Worm (Caenorhabditis elegans) whole organism, L4 larva: ENCODE data around the gene ceh-23.

Experiments used
- F10B5.3 ChIP-seq: sonication (generic microtip); optimal IDR thresholded peaks from 2 replicates; lab custom pipeline; 2016; ENCODE audit warnings: mild to moderate bottlenecking, missing genetic modification characterization, missing compliant biosample characterization
- F26F4.8 ChIP-seq: fragments of 200-800 bp; sonication (Bioruptor generic); conservative IDR thresholded peaks from 2 replicates; pipeline ENCODE4 v1.3.6; 2022; ENCODE audit warnings: missing genetic modification characterization, missing compliant biosample characterization
- aha-1 ChIP-seq: fragments of 150-350 bp; peaks from one replicate; lab custom pipeline; 2014; ENCODE audit warnings: missing biosample characterization, missing genetic modification characterization
- ceh-20 ChIP-seq: fragments of 200-800 bp; sonication (Bioruptor generic); IDR thresholded peaks from 2 replicates; pipeline ENCODE4 v1.3.6; 2022; ENCODE audit warnings: missing genetic modification reagents, missing genetic modification characterization, missing compliant biosample characterization
- dve-1 ChIP-seq: sonication (generic microtip); optimal IDR thresholded peaks from 2 replicates; lab custom pipeline; 2017; ENCODE audit warnings: antibody characterized with exemption, mild to moderate bottlenecking, missing genetic modification characterization, missing compliant biosample characterization; ENCODE audit not compliant: insufficient read depth
- fkh-10 ChIP-seq: fragments of 150-350 bp; optimal IDR thresholded peaks from 2 replicates; lab custom pipeline; 2014; ENCODE audit warnings: missing biosample characterization, missing genetic modification reagents, missing genetic modification characterization
- jun-1 ChIP-seq: fragments of 150-350 bp; optimal IDR thresholded peaks from 2 replicates; lab custom pipeline; 2014; ENCODE audit warnings: missing biosample characterization, missing genetic modification reagents, missing genetic modification characterization
- lin-38 ChIP-seq: fragments of 200-800 bp; sonication (Bioruptor generic); IDR thresholded peaks from 2 replicates; pipeline ENCODE4 v1.3.6; 2022; ENCODE audit warnings: missing genetic modification reagents, missing genetic modification characterization, missing compliant biosample characterization
- lir-3 ChIP-seq: sonication (generic microtip); optimal IDR thresholded peaks from 2 replicates; lab custom pipeline; 2016; ENCODE audit warnings: mild to moderate bottlenecking, missing genetic modification characterization, missing compliant biosample characterization
- mxl-3 ChIP-seq: fragments of 200-800 bp; sonication (Bioruptor generic); optimal IDR thresholded peaks from 2 replicates; lab custom pipeline; 2018; ENCODE audit warnings: mild to moderate bottlenecking, missing genetic modification characterization, missing compliant biosample characterization
- rbr-2 ChIP-seq: sonication (generic microtip); optimal IDR thresholded peaks from 2 replicates; lab custom pipeline; 2016; ENCODE audit warnings: missing genotype, missing genetic modification characterization, missing compliant biosample characterization
- unc-39 ChIP-seq: sonication (generic microtip); optimal IDR thresholded peaks from 2 replicates; lab custom pipeline; 2017; ENCODE audit warnings: missing biosample characterization, missing genetic modification characterization
- unc-62 ChIP-seq, 3 experiments: fragments of 150-350 bp in 1 of 3; sonication (generic microtip); optimal IDR thresholded peaks in 2 of 3; peaks in 1 of 3; 1 replicate in 1 of 3; 2 replicates in 2 of 3; lab custom pipeline; 2014 to 2017; ENCODE audit warnings: missing biosample characterization in 3 of 3, missing genetic modification characterization in 3 of 3, missing genetic modification reagents in 3 of 3, missing genotype in 1 of 3
- zag-1 ChIP-seq: fragments of 150-350 bp; optimal IDR thresholded peaks from 2 replicates; lab custom pipeline; 2014; ENCODE audit warnings: missing biosample characterization, missing genetic modification characterization

DNA sequence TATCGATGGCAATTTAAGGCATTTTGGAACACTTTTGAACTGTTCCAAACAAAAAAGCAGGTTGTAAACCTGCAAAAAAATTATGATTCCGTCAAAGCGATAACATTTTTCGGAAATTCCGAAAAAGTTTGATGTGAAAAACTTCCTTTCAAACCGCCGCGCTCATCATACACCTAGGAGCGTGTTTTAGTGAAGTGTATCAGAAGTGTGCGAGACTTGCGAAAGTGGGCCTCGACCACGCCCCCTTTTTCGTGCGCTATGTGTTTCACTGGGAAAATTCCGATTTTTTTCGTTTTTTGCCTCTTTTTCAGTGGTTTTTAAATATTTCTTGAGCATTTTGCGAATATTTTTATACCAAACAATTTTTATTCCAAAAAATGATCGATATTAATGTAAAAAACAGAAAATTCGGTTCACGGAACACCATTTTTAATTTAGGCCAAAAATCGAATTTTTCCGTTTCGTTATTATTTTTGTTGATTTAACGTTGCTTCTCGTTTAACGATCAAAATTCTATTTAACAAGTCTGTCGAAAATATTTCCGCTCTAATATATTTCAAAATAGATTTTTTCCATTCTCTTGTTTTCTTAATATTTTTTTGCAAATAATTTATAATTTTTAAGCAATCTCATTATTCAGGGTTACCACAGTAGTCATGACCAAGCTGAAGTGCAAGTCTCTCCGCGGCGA lies 15.2 kb downstream of the ceh-23 start, which contains the start of gene rpl-35:
- TF ChIP-seq jun-1 (tag; lab: Kevin White, UChicago) (peak; percentile 97), lir-3 (tag; lab: Kevin White, UChicago) (peak; percentile 83), unc-39 (tag; lab: Kevin White, UChicago) (no peak), zag-1 (tag; lab: Kevin White, UChicago) (peak; percentile 92), F26F4.8 (GFP tag; lab: Robert Waterston, UW) (no peak), unc-62 (GFP tag; optimal IDR thresholded peaks at IDR 0.05 in 1 of 2; lab: Kevin White, UChicago) (peak in 1 of 2 experiments; percentile 100), unc-62 (tag; optimal IDR thresholded peaks at IDR 0.05; lab: Kevin White, UChicago) (peak; percentile 32), ceh-20 (peak; percentile 99), mxl-3 (GFP tag; lab: Kevin White, UChicago) (peak; percentile 98), dve-1 (tag; lab: Kevin White, UChicago) (peak; percentile 100), F10B5.3 (tag; lab: Kevin White, UChicago) (peak; percentile 93), fkh-10 (GFP tag; lab: Kevin White, UChicago) (peak; percentile 99), rbr-2 (peak; percentile 99), aha-1 (peak; percentile 100), lin-38 (GFP tag; lab: Robert Waterston, UW) (peak; percentile 98)
